Worm (Caenorhabditis elegans) whole organism, L1 larva: Measurements from ENCODE around the gene K02D3.2.

Experiments
- C34B4.2 ChIP-seq: sonication (generic microtip); optimal IDR thresholded peaks from 2 replicates; lab custom pipeline; 2017; ENCODE audit warnings: mild to moderate bottlenecking, missing genetic modification characterization, missing compliant biosample characterization
- Y116A8C.19 ChIP-seq: sonication (generic microtip); optimal IDR thresholded peaks from 2 replicates; lab custom pipeline; 2016; ENCODE audit warnings: missing compliant biosample characterization, missing genetic modification characterization, borderline replicate concordance
- egl-27 ChIP-seq, 2 experiments: fragments of 150-350 bp in 1 of 2; sonication (generic microtip); optimal IDR thresholded peaks; 3 replicates each; lab custom pipeline; 2017 to 2018; ENCODE audit warnings: missing biosample characterization in 2 of 2, missing genetic modification characterization in 2 of 2, missing genetic modification reagents in 2 of 2
- elt-2 ChIP-seq: sonication (generic microtip); optimal IDR thresholded peaks from 2 replicates; lab custom pipeline; 2016; ENCODE audit warnings: missing genetic modification characterization, mild to moderate bottlenecking, inconsistent platforms, missing compliant biosample characterization, missing genetic modification reagents
- fos-1 ChIP-seq: fragments of 150-350 bp; optimal IDR thresholded peaks from 2 replicates; lab custom pipeline; 2014; ENCODE audit warnings: missing biosample characterization, missing genetic modification characterization
- lin-13 ChIP-seq: fragments of 150-350 bp; optimal IDR thresholded peaks from 2 replicates; lab custom pipeline; 2014; ENCODE audit warnings: missing biosample characterization, missing genetic modification reagents, missing genetic modification characterization
- lsy-2 ChIP-seq, 2 experiments: fragments of 150-350 bp; optimal IDR thresholded peaks; 2 replicates each; lab custom pipeline; 2014; ENCODE audit warnings: missing biosample characterization in 2 of 2, missing genetic modification characterization in 2 of 2
- nhr-237 ChIP-seq: fragments of 150-350 bp; optimal IDR thresholded peaks from 2 replicates; lab custom pipeline; 2014; ENCODE audit warnings: missing biosample characterization, missing genetic modification characterization
- snpc-4 ChIP-seq: fragments of 150-350 bp; optimal IDR thresholded peaks from 2 replicates; lab custom pipeline; 2014; ENCODE audit warnings: missing biosample characterization, missing genetic modification characterization
- sptf-1 ChIP-seq: fragments of 150-350 bp; optimal IDR thresholded peaks from 2 replicates; lab custom pipeline; 2014; ENCODE audit warnings: missing biosample characterization, missing genetic modification characterization
- tbx-2 ChIP-seq: sonication (generic microtip); optimal IDR thresholded peaks from 2 replicates; lab custom pipeline; 2016; ENCODE audit warnings: missing genetic modification characterization, missing compliant biosample characterization
- unc-98 ChIP-seq: fragments of 200-800 bp; sonication (Bioruptor generic); IDR thresholded peaks from 2 replicates; pipeline ENCODE4 v1.3.6; 2022; ENCODE audit warnings: missing genetic modification characterization, missing compliant biosample characterization
- zip-4 ChIP-seq: fragments of 200-800 bp; sonication (Bioruptor generic); optimal IDR thresholded peaks from 2 replicates; lab custom pipeline; 2018; ENCODE audit warnings: mild to moderate bottlenecking, missing genetic modification characterization, moderate library complexity, missing compliant biosample characterization
- ztf-4 ChIP-seq: fragments of 150-350 bp; optimal IDR thresholded peaks from 2 replicates; lab custom pipeline; 2014; ENCODE audit warnings: missing biosample characterization, missing genetic modification characterization

ce11 chrX:13663641-13664633 is 47.9 kb downstream of the K02D3.2 start, which contains the start of gene C04A11.5:
- TF ChIP-seq lin-13 (GFP tag; lab: Kevin White, UChicago) (no peak), unc-98 (GFP tag; lab: Robert Waterston, UW) (no peak), fos-1 (no peak), lsy-2 (tag; optimal IDR thresholded peaks at IDR 0.05; lab: Kevin White, UChicago) (peak in 1 of 2 experiments; percentile 5), snpc-4 (no peak), ztf-4 (tag; lab: Kevin White, UChicago) (no peak), sptf-1 (tag; lab: Kevin White, UChicago) (no peak), tbx-2 (no peak), nhr-237 (tag; lab: Kevin White, UChicago) (no peak), Y116A8C.19 (tag; lab: Kevin White, UChicago) (no peak), elt-2 (tag; lab: Kevin White, UChicago) (no peak), egl-27 (tag; optimal IDR thresholded peaks at IDR 0.05; lab: Kevin White, UChicago) (no peak), C34B4.2 (tag; lab: Kevin White, UChicago) (no peak), zip-4 (GFP tag; lab: Kevin White, UChicago) (no peak)
